Worm (Caenorhabditis elegans) whole organism, L2 larva: ENCODE measurements around the gene cts-1.

ENCODE experiments used
- F13H6.1 ChIP-seq: sonication (generic microtip); optimal IDR thresholded peaks from 2 replicates; lab custom pipeline; 2016; ENCODE audit warnings: missing genetic modification characterization, missing compliant biosample characterization
- Y55F3AM.14 ChIP-seq: fragments of 200-800 bp; sonication (Bioruptor generic); optimal IDR thresholded peaks from 2 replicates; lab custom pipeline; 2018; ENCODE audit warnings: mild to moderate bottlenecking, missing genetic modification characterization, missing compliant biosample characterization
- alr-1 ChIP-seq: fragments of 150-350 bp; optimal IDR thresholded peaks from 2 replicates; lab custom pipeline; 2014; ENCODE audit warnings: missing biosample characterization, missing genetic modification characterization
- aly-2 ChIP-seq: fragments of 150-350 bp; optimal IDR thresholded peaks from 2 replicates; lab custom pipeline; 2014; ENCODE audit warnings: missing biosample characterization, missing genetic modification characterization
- ama-1 ChIP-seq: fragments of 150-350 bp; optimal IDR thresholded peaks from 2 replicates; lab custom pipeline; 2018; ENCODE audit warnings: inconsistent platforms
- blmp-1 ChIP-seq: sonication (generic microtip); optimal IDR thresholded peaks from 2 replicates; lab custom pipeline; 2017; ENCODE audit warnings: missing genetic modification characterization, mild to moderate bottlenecking, missing compliant biosample characterization, antibody characterized with exemption, moderate library complexity; ENCODE audit not compliant: insufficient read depth
- ceh-16 ChIP-seq: fragments of 150-350 bp; optimal IDR thresholded peaks from 2 replicates; lab custom pipeline; 2014; ENCODE audit warnings: missing biosample characterization, missing genetic modification characterization
- crh-2 ChIP-seq: sonication (generic microtip); optimal IDR thresholded peaks from 2 replicates; lab custom pipeline; 2017; ENCODE audit warnings: missing biosample characterization, missing genetic modification characterization
- dmd-4 ChIP-seq: sonication (generic microtip); optimal IDR thresholded peaks from 2 replicates; lab custom pipeline; 2017; ENCODE audit warnings: missing biosample characterization, missing genetic modification characterization
- egl-27 ChIP-seq: sonication (generic microtip); optimal IDR thresholded peaks from 3 replicates; lab custom pipeline; 2017; ENCODE audit warnings: missing biosample characterization, missing genetic modification reagents, missing genetic modification characterization
- elt-3 ChIP-seq: sonication (generic microtip); optimal IDR thresholded peaks from 2 replicates; lab custom pipeline; 2017; ENCODE audit warnings: missing biosample characterization, missing genetic modification characterization
- fos-1 ChIP-seq: fragments of 150-350 bp; optimal IDR thresholded peaks from 2 replicates; lab custom pipeline; 2014; ENCODE audit warnings: missing biosample characterization, missing genetic modification characterization
- gmeb-1 ChIP-seq: fragments of 150-350 bp; optimal IDR thresholded peaks from 2 replicates; lab custom pipeline; 2014; ENCODE audit warnings: missing biosample characterization, missing genetic modification characterization
- lin-11 ChIP-seq: fragments of 150-350 bp; sonication (generic microtip); optimal IDR thresholded peaks from 2 replicates; lab custom pipeline; 2014; ENCODE audit warnings: missing biosample characterization, missing genetic modification characterization, inconsistent platforms, mixed read lengths
- lin-13 ChIP-seq: fragments of 150-350 bp; optimal IDR thresholded peaks from 2 replicates; lab custom pipeline; 2014; ENCODE audit warnings: missing biosample characterization, missing genetic modification reagents, missing genetic modification characterization
- lin-39 ChIP-seq: fragments of 150-350 bp; optimal IDR thresholded peaks from 2 replicates; lab custom pipeline; 2014; ENCODE audit warnings: missing biosample characterization, missing genetic modification reagents, missing genetic modification characterization
- lsy-2 ChIP-seq, 2 experiments: fragments of 150-350 bp in 1 of 2; sonication (generic microtip) in 1 of 2; optimal IDR thresholded peaks; 2 replicates each; lab custom pipeline; 2014 to 2017; ENCODE audit warnings: missing biosample characterization in 2 of 2, missing genetic modification characterization in 2 of 2
- mab-5 ChIP-seq: fragments of 150-350 bp; optimal IDR thresholded peaks from 2 replicates; lab custom pipeline; 2014; ENCODE audit warnings: missing biosample characterization, missing genetic modification characterization
- mdl-1 ChIP-seq, 2 experiments: fragments of 150-350 bp in 1 of 2; sonication (generic microtip) in 1 of 2; optimal IDR thresholded peaks; 2 replicates each; lab custom pipeline; 2017; ENCODE audit warnings: missing biosample characterization in 2 of 2, missing genetic modification characterization in 2 of 2
- nhr-11 ChIP-seq: fragments of 150-350 bp; optimal IDR thresholded peaks from 2 replicates; lab custom pipeline; 2014; ENCODE audit warnings: missing biosample characterization, missing genetic modification characterization
- nhr-129 ChIP-seq: fragments of 150-350 bp; optimal IDR thresholded peaks from 2 replicates; lab custom pipeline; 2014; ENCODE audit warnings: missing biosample characterization, missing genetic modification characterization
- nhr-21 ChIP-seq: fragments of 150-350 bp; optimal IDR thresholded peaks from 2 replicates; lab custom pipeline; 2014; ENCODE audit warnings: missing biosample characterization, missing genetic modification characterization
- nhr-25 ChIP-seq: fragments of 150-350 bp; sonication (generic microtip); optimal IDR thresholded peaks from 3 replicates; lab custom pipeline; 2014; ENCODE audit warnings: missing biosample characterization, missing genetic modification characterization
- nhr-6 ChIP-seq: fragments of 150-350 bp; optimal IDR thresholded peaks from 2 replicates; lab custom pipeline; 2014; ENCODE audit warnings: missing biosample characterization, missing genetic modification characterization
- nhr-77 ChIP-seq: fragments of 150-350 bp; optimal IDR thresholded peaks from 2 replicates; lab custom pipeline; 2014; ENCODE audit warnings: missing biosample characterization, missing genetic modification characterization
- peb-1 ChIP-seq: fragments of 150-350 bp; optimal IDR thresholded peaks from 2 replicates; lab custom pipeline; 2014; ENCODE audit warnings: missing biosample characterization, missing genetic modification characterization
- sem-4 ChIP-seq: fragments of 150-350 bp; optimal IDR thresholded peaks from 2 replicates; lab custom pipeline; 2014; ENCODE audit warnings: missing biosample characterization, missing genetic modification reagents, missing genetic modification characterization
- skn-1 ChIP-seq: sonication (generic microtip); optimal IDR thresholded peaks from 2 replicates; lab custom pipeline; 2017; ENCODE audit warnings: missing biosample characterization, missing genetic modification characterization
- sma-3 ChIP-seq: sonication (generic microtip); optimal IDR thresholded peaks from 2 replicates; lab custom pipeline; 2016; ENCODE audit warnings: missing genetic modification reagents, missing genetic modification characterization, missing compliant biosample characterization
- sma-9 ChIP-seq, 2 experiments: fragments of 150-350 bp in 1 of 2; sonication (generic microtip) in 1 of 2; optimal IDR thresholded peaks; 2 replicates each; lab custom pipeline; 2014 to 2016; ENCODE audit warnings: missing genetic modification characterization in 2 of 2, mild to moderate bottlenecking in 1 of 2, missing biosample characterization in 1 of 2, missing compliant biosample characterization in 1 of 2, missing genetic modification reagents in 1 of 2, moderate library complexity in 1 of 2
- snpc-4 ChIP-seq: fragments of 150-350 bp; optimal IDR thresholded peaks from 2 replicates; lab custom pipeline; 2014; ENCODE audit warnings: missing biosample characterization, missing genetic modification characterization
- unc-55 ChIP-seq: fragments of 150-350 bp; sonication (generic microtip); optimal IDR thresholded peaks from 3 replicates; lab custom pipeline; 2014; ENCODE audit warnings: missing biosample characterization, missing genetic modification reagents, missing genetic modification characterization
- zag-1 ChIP-seq: fragments of 150-350 bp; optimal IDR thresholded peaks from 2 replicates; lab custom pipeline; 2014; ENCODE audit warnings: missing biosample characterization, missing genetic modification characterization
- ztf-1 ChIP-seq: fragments of 200-800 bp; sonication (Bioruptor generic); conservative IDR thresholded peaks from 2 replicates; pipeline ENCODE4 v1.3.6; 2022; ENCODE audit warnings: missing genetic modification characterization, missing compliant biosample characterization
- ztf-11 ChIP-seq: sonication (generic microtip); optimal IDR thresholded peaks from 2 replicates; lab custom pipeline; 2017; ENCODE audit warnings: missing biosample characterization, missing genetic modification characterization
- ztf-4 ChIP-seq: fragments of 150-350 bp; optimal IDR thresholded peaks from 2 replicates; lab custom pipeline; 2014; ENCODE audit warnings: missing biosample characterization, missing genetic modification characterization

The cts-1 gene

DNA sequence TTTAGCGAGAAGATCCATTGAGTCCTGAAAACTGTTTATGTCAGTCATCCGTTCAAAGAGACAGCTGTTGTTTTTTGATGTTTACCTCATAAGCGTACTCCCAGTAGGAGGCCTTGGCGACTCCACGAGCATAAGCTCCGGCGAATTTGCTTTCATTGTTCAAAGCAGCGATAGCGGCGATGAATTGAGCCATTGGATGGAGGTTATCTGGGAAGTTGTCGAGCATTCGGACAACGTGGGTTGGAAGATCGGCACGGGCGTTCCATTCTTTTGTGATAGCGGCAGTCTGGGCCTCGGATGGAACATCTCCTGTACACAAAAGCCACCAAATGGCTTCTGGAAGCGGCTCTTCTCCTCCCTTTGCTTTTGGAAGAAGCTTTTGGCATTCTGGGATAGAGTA is 553 bp downstream of the cts-1 start:
- TF ChIP-seq mab-5 (tag; lab: Kevin White, UChicago) (no peak), nhr-21 (tag; lab: Kevin White, UChicago) (no peak), nhr-129 (no peak), blmp-1 (tag; lab: Kevin White, UChicago) (no peak), lin-11 (tag; lab: Kevin White, UChicago) (no peak), fos-1 (no peak), ztf-4 (no peak), gmeb-1 (tag; lab: Kevin White, UChicago) (no peak), ceh-16 (tag; lab: Kevin White, UChicago) (no peak), peb-1 (tag; lab: Kevin White, UChicago) (no peak)
- TF ChIP-seq, all 48 proteins: peak for 0

DNA sequence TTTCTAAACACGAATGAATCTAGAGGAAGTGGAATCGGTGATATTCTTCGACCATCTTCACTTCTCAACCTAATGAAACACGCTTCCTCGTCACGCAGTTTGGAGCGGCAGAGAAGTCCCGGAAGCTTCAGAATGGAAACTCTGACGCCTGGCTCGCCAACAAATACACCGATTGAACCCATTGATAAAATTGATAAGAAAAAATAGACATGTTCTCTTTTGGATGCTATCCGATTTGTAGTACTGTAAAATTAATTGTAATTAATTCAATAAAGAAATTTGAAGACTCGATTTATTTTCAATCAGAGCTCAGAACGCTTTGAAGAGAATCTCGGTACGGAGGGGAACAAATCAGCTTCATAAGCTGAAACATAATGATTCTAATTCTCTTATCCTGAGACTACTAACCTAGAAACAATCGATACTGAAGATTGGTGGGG is 1.9 kb downstream of the cts-1 start:
- peak; percentile 41 for TF ChIP-seq Y55F3AM.14 (GFP tag; lab: Kevin White, UChicago)
- peak; percentile 75 for TF ChIP-seq sma-3
- TF ChIP-seq sma-9 (GFP tag; optimal IDR thresholded peaks at IDR 0.05; lab: Kevin White, UChicago) = peak; percentile 8
- TF ChIP-seq sma-9 (tag; optimal IDR thresholded peaks at IDR 0.05; lab: Kevin White, UChicago) = no peak
- TF ChIP-seq ztf-4 = peak; percentile 85
- TF ChIP-seq skn-1 (tag; lab: Kevin White, UChicago) = no peak
- TF ChIP-seq nhr-11 (tag; lab: Kevin White, UChicago) = no peak
- TF ChIP-seq zag-1 (tag; lab: Kevin White, UChicago) = no peak
- TF ChIP-seq snpc-4 (tag; lab: Kevin White, UChicago) = no peak
- TF ChIP-seq dmd-4 (tag; lab: Kevin White, UChicago) = no peak
- TF ChIP-seq crh-2 (tag; lab: Kevin White, UChicago) = peak; percentile 85
- TF ChIP-seq gmeb-1 (tag; lab: Kevin White, UChicago) = peak; percentile 32
- TF ChIP-seq lsy-2 (tag; optimal IDR thresholded peaks at IDR 0.05; lab: Kevin White, UChicago) = peak in 1 of 2 experiments; percentile 80
- peak; percentile 58 for TF ChIP-seq sem-4 (tag; lab: Kevin White, UChicago)
- peak; percentile 13 for TF ChIP-seq nhr-6 (tag; lab: Kevin White, UChicago)
- no peak for TF ChIP-seq ztf-11 (tag; lab: Kevin White, UChicago)
- TF ChIP-seq nhr-129 = peak; percentile 6
- TF ChIP-seq nhr-21 (tag; lab: Kevin White, UChicago) = no peak
- peak; percentile 71 for TF ChIP-seq F13H6.1 (tag; lab: Kevin White, UChicago)
- TF ChIP-seq nhr-77 (tag; lab: Kevin White, UChicago) = no peak
- TF ChIP-seq ama-1 (lab: Kevin White, UChicago) = peak; percentile 89
- peak; percentile 45 for TF ChIP-seq blmp-1 (tag; lab: Kevin White, UChicago)
- TF ChIP-seq lin-13 (GFP tag; lab: Kevin White, UChicago) = peak; percentile 58
- no peak for TF ChIP-seq aly-2
- no peak for TF ChIP-seq egl-27 (tag; lab: Kevin White, UChicago)
- peak; percentile 59 for TF ChIP-seq nhr-25

DNA sequence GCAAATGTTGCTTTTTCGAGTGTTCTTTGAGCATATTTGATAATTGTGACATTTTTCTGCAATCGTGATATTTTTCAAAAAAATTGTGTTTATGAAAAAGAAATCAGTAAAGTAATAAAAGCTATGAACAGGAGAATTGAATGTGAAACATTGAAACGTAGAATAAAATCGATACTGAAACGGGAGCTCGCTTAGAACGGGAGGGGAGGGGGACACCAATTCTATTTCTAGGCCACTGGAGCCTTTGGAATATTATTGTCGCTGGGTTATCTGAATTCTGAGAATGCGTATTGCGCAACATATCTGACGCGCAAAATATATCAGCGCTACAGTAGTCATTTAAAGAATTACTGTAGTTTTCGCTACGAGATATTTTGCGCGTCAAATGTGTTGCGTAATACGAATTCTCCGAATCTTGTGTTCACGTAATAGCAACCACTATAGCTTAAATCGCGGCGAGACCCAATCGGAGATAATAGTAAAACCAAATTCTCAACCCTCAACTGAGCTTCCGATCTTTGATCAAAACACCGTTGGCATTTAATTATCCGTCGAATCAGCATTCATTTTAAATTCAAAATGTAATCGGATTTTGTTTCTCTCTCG is 4.4 kb downstream of the cts-1 start, which contains the start of the genes blos-1 and best-18:
Gene blos-1 (minus strand): TSS at position 58 of the 606 bp plus-strand sequence.
Gene best-18 (plus strand): TSS at position 508 of the 606 bp plus-strand sequence.
- TF ChIP-seq elt-3 (tag; lab: Kevin White, UChicago) = no peak
- TF ChIP-seq mdl-1 (tag; optimal IDR thresholded peaks at IDR 0.05; lab: Kevin White, UChicago) = no peak
- TF ChIP-seq ceh-16 (tag; lab: Kevin White, UChicago) = no peak
- peak in 1 of 2 experiments; percentile 19 for TF ChIP-seq lsy-2 (tag; optimal IDR thresholded peaks at IDR 0.05; lab: Kevin White, UChicago)
- no peak for TF ChIP-seq mab-5 (tag; lab: Kevin White, UChicago)
- peak; percentile 18 for TF ChIP-seq unc-55 (GFP tag; lab: Kevin White, UChicago)
- no peak for TF ChIP-seq Y55F3AM.14 (GFP tag; lab: Kevin White, UChicago)
- TF ChIP-seq aly-2 = no peak
- TF ChIP-seq ztf-1 (GFP tag; lab: Robert Waterston, UW) = no peak
- no peak for TF ChIP-seq lin-13 (GFP tag; lab: Kevin White, UChicago)
- TF ChIP-seq gmeb-1 (tag; lab: Kevin White, UChicago) = no peak
- no peak for TF ChIP-seq sma-3
- no peak for TF ChIP-seq alr-1
- no peak for TF ChIP-seq lin-39 (tag; lab: Kevin White, UChicago)
